Worm (Caenorhabditis elegans) whole organism, late embryonic: ENCODE measurements around the gene F56H9.2.

ENCODE experiments used
- C08G9.2 ChIP-seq: sonication (generic microtip); optimal IDR thresholded peaks from 2 replicates; lab custom pipeline; 2016; ENCODE audit warnings: mild to moderate bottlenecking, missing genetic modification characterization, moderate library complexity, missing compliant biosample characterization
- K02D7.2 ChIP-seq: sonication (generic microtip); optimal IDR thresholded peaks from 2 replicates; lab custom pipeline; 2017; ENCODE audit warnings: mild to moderate bottlenecking, missing genetic modification characterization, missing compliant biosample characterization
- T23F11.4 ChIP-seq: fragments of 200-800 bp; sonication (Bioruptor generic); optimal IDR thresholded peaks from 2 replicates; lab custom pipeline; 2018; ENCODE audit warnings: mild to moderate bottlenecking, missing genetic modification characterization, missing compliant biosample characterization
- Y22D7AL.16 ChIP-seq: sonication (generic microtip); optimal IDR thresholded peaks from 2 replicates; lab custom pipeline; 2016; ENCODE audit warnings: missing genetic modification characterization, missing compliant biosample characterization
- ceh-19 ChIP-seq: fragments of 200-800 bp; sonication (Bioruptor generic); optimal IDR thresholded peaks from 2 replicates; lab custom pipeline; 2018; ENCODE audit warnings: mild to moderate bottlenecking, missing genetic modification characterization, missing compliant biosample characterization
- ceh-2 ChIP-seq: sonication (generic microtip); optimal IDR thresholded peaks from 2 replicates; lab custom pipeline; 2016; ENCODE audit warnings: missing genotype, missing genetic modification characterization, missing compliant biosample characterization
- ceh-22 ChIP-seq: sonication (generic microtip); optimal IDR thresholded peaks from 2 replicates; lab custom pipeline; 2017; ENCODE audit warnings: missing biosample characterization, missing genetic modification characterization
- ceh-30 ChIP-seq: fragments of 150-350 bp; optimal IDR thresholded peaks from 2 replicates; lab custom pipeline; 2014; ENCODE audit warnings: missing biosample characterization, missing genetic modification characterization
- ceh-34 ChIP-seq: sonication (generic microtip); optimal IDR thresholded peaks from 2 replicates; lab custom pipeline; 2016; ENCODE audit warnings: mild to moderate bottlenecking, missing genetic modification characterization, missing compliant biosample characterization
- ceh-6 ChIP-seq: fragments of 200-800 bp; sonication (Bioruptor generic); optimal IDR thresholded peaks from 2 replicates; lab custom pipeline; 2018; ENCODE audit warnings: mild to moderate bottlenecking, missing genetic modification characterization, missing compliant biosample characterization
- ceh-9 ChIP-seq: sonication (generic microtip); optimal IDR thresholded peaks from 2 replicates; lab custom pipeline; 2016; ENCODE audit warnings: mild to moderate bottlenecking, missing genetic modification characterization, inconsistent platforms, missing compliant biosample characterization
- dmd-4 ChIP-seq: sonication (generic microtip); optimal IDR thresholded peaks from 2 replicates; lab custom pipeline; 2016; ENCODE audit warnings: borderline replicate concordance, missing genetic modification characterization, missing compliant biosample characterization
- dve-1 ChIP-seq: sonication (generic microtip); optimal IDR thresholded peaks from 2 replicates; lab custom pipeline; 2017; ENCODE audit warnings: antibody characterized with exemption, mild to moderate bottlenecking, missing genetic modification characterization, missing compliant biosample characterization
- elt-2 ChIP-seq: sonication (generic microtip); optimal IDR thresholded peaks from 2 replicates; lab custom pipeline; 2016; ENCODE audit warnings: missing genetic modification reagents, missing genetic modification characterization, missing compliant biosample characterization
- elt-4 ChIP-seq: sonication (generic microtip); optimal IDR thresholded peaks from 2 replicates; lab custom pipeline; 2016; ENCODE audit warnings: missing genetic modification characterization, missing compliant biosample characterization
- eyg-1 ChIP-seq: sonication (generic microtip); optimal IDR thresholded peaks from 2 replicates; lab custom pipeline; 2016; ENCODE audit warnings: missing genotype, missing genetic modification characterization, missing compliant biosample characterization
- fkh-10 ChIP-seq: fragments of 150-350 bp; optimal IDR thresholded peaks from 2 replicates; lab custom pipeline; 2014; ENCODE audit warnings: missing biosample characterization, missing genetic modification reagents, missing genetic modification characterization
- gmeb-2 ChIP-seq: sonication (generic microtip); optimal IDR thresholded peaks from 2 replicates; lab custom pipeline; 2016; ENCODE audit warnings: missing genetic modification characterization, inconsistent platforms, missing compliant biosample characterization
- hlh-6 ChIP-seq: sonication (generic microtip); optimal IDR thresholded peaks from 2 replicates; lab custom pipeline; 2016; ENCODE audit warnings: missing genotype, missing genetic modification characterization, missing compliant biosample characterization
- lim-6 ChIP-seq: sonication (generic microtip); optimal IDR thresholded peaks from 2 replicates; lab custom pipeline; 2016; ENCODE audit warnings: missing genetic modification characterization, missing compliant biosample characterization
- lin-11 ChIP-seq: fragments of 200-800 bp; sonication (Bioruptor generic); optimal IDR thresholded peaks from 2 replicates; lab custom pipeline; 2018; ENCODE audit warnings: mild to moderate bottlenecking, missing genetic modification characterization, missing compliant biosample characterization
- madf-2 ChIP-seq: sonication (generic microtip); optimal IDR thresholded peaks from 2 replicates; lab custom pipeline; 2017; ENCODE audit warnings: missing genetic modification characterization, missing compliant biosample characterization
- nfya-1 ChIP-seq: sonication (generic microtip); optimal IDR thresholded peaks from 2 replicates; lab custom pipeline; 2017; ENCODE audit warnings: missing genetic modification characterization, mild to moderate bottlenecking, missing compliant biosample characterization, antibody characterized with exemption, moderate library complexity
- nhr-11 ChIP-seq: fragments of 150-350 bp; optimal IDR thresholded peaks from 2 replicates; lab custom pipeline; 2014; ENCODE audit warnings: missing biosample characterization, missing genetic modification characterization
- npax-4 ChIP-seq: sonication (generic microtip); optimal IDR thresholded peaks from 2 replicates; lab custom pipeline; 2016; ENCODE audit warnings: missing genetic modification characterization, missing compliant biosample characterization
- odd-2 ChIP-seq: sonication (generic microtip); optimal IDR thresholded peaks from 2 replicates; lab custom pipeline; 2017; ENCODE audit warnings: antibody characterized with exemption, mild to moderate bottlenecking, missing genetic modification characterization, missing compliant biosample characterization
- pag-3 ChIP-seq: sonication (generic microtip); optimal IDR thresholded peaks from 2 replicates; lab custom pipeline; 2016; ENCODE audit warnings: missing compliant biosample characterization, missing genetic modification characterization, borderline replicate concordance
- pat-9 ChIP-seq: fragments of 200-800 bp; sonication (Bioruptor generic); optimal IDR thresholded peaks from 2 replicates; lab custom pipeline; 2018; ENCODE audit warnings: mild to moderate bottlenecking, missing genetic modification characterization, moderate library complexity, missing compliant biosample characterization
- pqm-1 ChIP-seq: sonication (generic microtip); optimal IDR thresholded peaks from 2 replicates; lab custom pipeline; 2016; ENCODE audit warnings: missing genetic modification characterization, missing compliant biosample characterization
- ref-2 ChIP-seq: sonication (generic microtip); optimal IDR thresholded peaks from 2 replicates; lab custom pipeline; 2016; ENCODE audit warnings: missing genetic modification characterization, missing compliant biosample characterization
- sox-4 ChIP-seq: sonication (generic microtip); optimal IDR thresholded peaks from 2 replicates; lab custom pipeline; 2017; ENCODE audit warnings: mild to moderate bottlenecking, missing genetic modification characterization, inconsistent platforms, missing compliant biosample characterization
- tbx-7 ChIP-seq: sonication (generic microtip); optimal IDR thresholded peaks from 2 replicates; lab custom pipeline; 2016; ENCODE audit warnings: missing genotype, missing genetic modification characterization, missing compliant biosample characterization
- ttx-3 ChIP-seq: sonication (generic microtip); optimal IDR thresholded peaks from 2 replicates; lab custom pipeline; 2016; ENCODE audit warnings: missing genetic modification reagents, missing genetic modification characterization, missing compliant biosample characterization
- unc-3 ChIP-seq, 2 experiments: fragments of 200-800 bp in 1 of 2; sonication (Bioruptor generic) in 1 of 2; sonication (generic microtip) in 1 of 2; conservative IDR thresholded peaks in 1 of 2; optimal IDR thresholded peaks in 1 of 2; 2 replicates each; pipeline versions ENCODE4 v1.3.6 to Lab custom; 2016 to 2022; ENCODE audit warnings: missing compliant biosample characterization in 2 of 2, missing genetic modification characterization in 2 of 2, missing genetic modification reagents in 1 of 2
- zip-5 ChIP-seq: sonication (generic microtip); optimal IDR thresholded peaks from 2 replicates; lab custom pipeline; 2016; ENCODE audit warnings: missing genetic modification characterization, missing compliant biosample characterization

F56H9.2 gene

ce11 chrV:12609526-12609925 lies 27.9 kb upstream of the F56H9.2 start, which contains the start of gene ZC116.1:
Gene ZC116.1 (plus strand): TSS chrV:12609826.
- TF ChIP-seq pat-9 (tag; lab: Kevin White, UChicago) (no peak), hlh-6 (tag; lab: Kevin White, UChicago) (no peak), elt-4 (tag; lab: Kevin White, UChicago) (no peak), eyg-1 (no peak), zip-5 (no peak)

- no peak for TF ChIP-seq ceh-2 (tag; lab: Kevin White, UChicago)
- no peak for TF ChIP-seq ttx-3 (tag; lab: Kevin White, UChicago)
- no peak for TF ChIP-seq pag-3 (tag; lab: Kevin White, UChicago)
- TF ChIP-seq ceh-9 (tag; lab: Kevin White, UChicago), result no peak
- no peak for TF ChIP-seq C08G9.2
- TF ChIP-seq npax-4, result no peak
- TF ChIP-seq lim-6 (tag; lab: Kevin White, UChicago), result no peak
- TF ChIP-seq pqm-1 (tag; lab: Kevin White, UChicago), result no peak
- no peak for TF ChIP-seq madf-2 (tag; lab: Kevin White, UChicago)
- TF ChIP-seq ceh-34 (tag; lab: Kevin White, UChicago), result no peak
Observed at ce11 chrV:12611029-12611428, 26.4 kb upstream of the F56H9.2 start, which contains the start of gene cubn-1. Gene cubn-1 (plus strand): TSS chrV:12611329.

ce11 chrV:12612118-12612517 lies 25.3 kb upstream of the F56H9.2 start, which contains the start of gene cyc-2.2:
Gene cyc-2.2 (minus strand): TSS chrV:12612218.
- TF ChIP-seq odd-2, result no peak
- TF ChIP-seq dve-1, result no peak
- no peak for TF ChIP-seq pat-9 (tag; lab: Kevin White, UChicago)
- no peak for TF ChIP-seq elt-4 (tag; lab: Kevin White, UChicago)
- no peak for TF ChIP-seq lim-6 (tag; lab: Kevin White, UChicago)
- TF ChIP-seq nhr-11 (tag; lab: Kevin White, UChicago), result no peak
- TF ChIP-seq gmeb-2 (tag; lab: Kevin White, UChicago), result no peak
- TF ChIP-seq madf-2 (tag; lab: Kevin White, UChicago), result no peak
- TF ChIP-seq lin-11 (tag; lab: Kevin White, UChicago), result no peak
- no peak for TF ChIP-seq nfya-1
- no peak for TF ChIP-seq dmd-4
- TF ChIP-seq ceh-19, result no peak
- no peak for TF ChIP-seq elt-2 (tag; lab: Kevin White, UChicago)

ce11 chrV:12624371-12624770 lies 13.1 kb upstream of the F56H9.2 start, which contains the start of gene F56H9.9:
Gene F56H9.9 (minus strand): TSS chrV:12624471.
- TF ChIP-seq C08G9.2 (no peak), ceh-9 (tag; lab: Kevin White, UChicago) (no peak), pqm-1 (tag; lab: Kevin White, UChicago) (no peak), fkh-10 (no peak), Y22D7AL.16 (tag; lab: Kevin White, UChicago) (no peak), odd-2 (no peak), sox-4 (tag; lab: Kevin White, UChicago) (no peak)

DNA sequence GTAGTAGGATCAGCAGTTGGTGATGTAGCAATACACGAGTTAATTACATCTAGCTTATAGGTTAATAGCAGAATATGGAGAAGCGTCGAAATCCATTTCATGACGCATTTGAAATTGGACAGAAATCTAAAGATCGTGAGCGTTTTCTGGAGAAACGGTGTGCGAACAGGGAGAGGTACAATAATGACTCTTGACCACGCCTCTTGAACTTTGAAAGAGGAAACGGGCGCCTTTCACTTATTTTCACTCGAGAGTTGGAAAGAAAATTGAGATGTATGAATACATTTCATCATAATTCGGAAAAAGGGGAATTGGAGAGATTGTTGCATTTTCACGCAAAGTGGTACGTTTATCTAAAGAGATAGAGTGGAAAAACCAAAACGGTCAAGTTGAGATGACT lies 7.7 kb upstream of the F56H9.2 start, which contains the start of gene F56H9.6:
TSS of gene F56H9.6 (minus strand) at position 101 of the 400 bp plus-strand sequence.
- TF ChIP-seq K02D7.2 (tag; lab: Kevin White, UChicago), result no peak
- TF ChIP-seq npax-4, result no peak
- TF ChIP-seq odd-2, result no peak
- TF ChIP-seq, all 69 proteins: peak for 0

- no peak for TF ChIP-seq ceh-30 (tag; lab: Kevin White, UChicago)
- TF ChIP-seq T23F11.4 (GFP tag; lab: Kevin White, UChicago), result no peak
- TF ChIP-seq ceh-2 (tag; lab: Kevin White, UChicago), result no peak
- TF ChIP-seq C08G9.2, result no peak
- no peak for TF ChIP-seq ceh-19
- TF ChIP-seq dve-1, result no peak
- TF ChIP-seq nfya-1, result no peak
- TF ChIP-seq unc-3 (GFP tag; conservative IDR thresholded peaks at IDR 0.05; lab: Robert Waterston, UW), result no peak
- TF ChIP-seq unc-3 (tag; optimal IDR thresholded peaks at IDR 0.05; lab: Kevin White, UChicago), result no peak
- no peak for TF ChIP-seq ref-2 (tag; lab: Kevin White, UChicago)
- no peak for TF ChIP-seq ceh-22 (tag; lab: Kevin White, UChicago)
- no peak for TF ChIP-seq ceh-6 (GFP tag; lab: Kevin White, UChicago)
- no peak for TF ChIP-seq elt-4 (tag; lab: Kevin White, UChicago)
- no peak for TF ChIP-seq pag-3 (tag; lab: Kevin White, UChicago)
- TF ChIP-seq madf-2 (tag; lab: Kevin White, UChicago), result no peak
- no peak for TF ChIP-seq tbx-7 (tag; lab: Kevin White, UChicago)
Observed at ce11 chrV:12632048-12632447, 5.4 kb upstream of the F56H9.2 start, which contains the start of gene srx-113. Gene srx-113 (minus strand): TSS chrV:12632148.
